Worm (Caenorhabditis elegans): ENCODE measurements around the gene nlp-23.

Gene nlp-23

DNA sequence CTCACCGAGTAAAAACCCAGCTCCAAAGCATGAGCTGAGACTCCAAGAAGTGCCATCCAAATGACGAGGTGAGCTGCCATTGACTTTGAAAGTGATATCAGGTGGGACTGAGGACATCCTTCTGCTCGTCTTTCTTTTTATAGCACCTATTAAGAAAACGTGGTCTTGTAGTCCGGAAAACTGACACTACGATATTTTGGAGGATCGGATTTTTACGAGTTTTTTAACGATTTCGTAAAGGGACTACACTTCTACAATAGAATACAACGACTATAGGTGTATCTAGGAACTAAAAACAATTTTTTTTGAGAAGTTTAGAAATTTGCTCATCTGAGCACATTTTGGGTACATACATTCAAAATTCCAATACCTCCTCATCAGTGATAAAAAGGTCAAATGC lies at the start of gene nlp-23:
Gene nlp-23, minus strand, starts transcription at position 101 of the 400 bp plus-strand sequence.
- TF ChIP-seq ZK546.5 (tag; optimal IDR thresholded peaks at IDR 0.05): no peak
- TF ChIP-seq daf-12 (tag; optimal IDR thresholded peaks at IDR 0.05): no peak
- TF ChIP-seq ama-1 (optimal IDR thresholded peaks at IDR 0.05): no peak
- no peak for TF ChIP-seq dmd-9 (GFP tag; IDR thresholded peaks at IDR 0.05)
- TF ChIP-seq lin-15B (tag; optimal IDR thresholded peaks at IDR 0.05): no peak
- TF ChIP-seq ztf-11 (tag; optimal IDR thresholded peaks at IDR 0.05): no peak
- TF ChIP-seq Y75B8A.6 (GFP tag; IDR thresholded peaks at IDR 0.05): no peak
- no peak for TF ChIP-seq set-16 (GFP tag; IDR thresholded peaks at IDR 0.05)

DNA sequence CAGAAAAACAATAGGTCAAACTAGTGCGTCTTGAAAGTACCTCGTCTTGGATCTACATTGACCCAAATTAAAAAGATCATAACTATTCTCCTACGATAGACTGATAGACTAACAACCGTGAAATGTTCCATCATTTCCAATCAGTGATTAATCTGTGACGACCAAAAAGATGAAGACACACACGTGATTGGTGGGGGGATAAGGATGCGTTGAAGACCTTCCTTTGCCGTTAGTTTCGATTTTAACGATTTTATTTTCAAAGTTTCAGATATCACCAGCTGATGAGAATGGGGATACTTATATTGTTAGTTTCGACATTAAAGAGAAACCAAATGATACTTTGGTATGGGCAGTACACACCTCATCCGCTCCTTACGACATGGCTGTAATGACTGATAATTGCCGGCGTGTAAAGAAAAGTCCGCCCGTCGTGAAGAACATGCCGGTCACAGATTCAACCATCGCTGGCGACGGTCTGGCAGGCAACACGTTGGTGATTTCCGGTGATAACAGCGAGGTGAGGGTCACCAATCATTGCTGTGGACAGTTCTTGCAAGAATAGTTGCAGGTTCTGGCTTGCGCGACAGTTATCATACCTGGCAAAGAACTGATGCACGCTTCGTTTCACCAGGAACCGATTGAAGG lies 44.3 kb upstream of the nlp-23 start:
- TF ChIP-seq hlh-30 (tag; optimal IDR thresholded peaks at IDR 0.05; ENCODE audit: insufficient read depth) (peak; percentile 26), mxl-2 (GFP tag; conservative IDR thresholded peaks at IDR 0.05) (no peak), gei-8 (GFP tag; optimal IDR thresholded peaks at IDR 0.05) (no peak), fos-1 (tag; optimal IDR thresholded peaks at IDR 0.05) (no peak), dmd-8 (GFP tag; IDR thresholded peaks at IDR 0.05) (no peak), egl-27 (tag; optimal IDR thresholded peaks at IDR 0.05) (no peak), F26F4.8 (GFP tag; conservative IDR thresholded peaks at IDR 0.05) (no peak), tra-1 (GFP tag; IDR thresholded peaks at IDR 0.05) (no peak), nhr-77 (tag; optimal IDR thresholded peaks at IDR 0.05) (no peak), spr-3 (GFP tag; optimal IDR thresholded peaks at IDR 0.05) (no peak), cey-2 (tag; optimal IDR thresholded peaks at IDR 0.05; ENCODE audit: borderline replicate concordance, insufficient read depth) (no peak), F10B5.3 (tag; optimal IDR thresholded peaks at IDR 0.05) (no peak), mxl-3 (GFP tag; optimal IDR thresholded peaks at IDR 0.05) (peak; percentile 46), zag-1 (tag; optimal IDR thresholded peaks at IDR 0.05) (no peak), zip-11 (GFP tag; IDR thresholded peaks at IDR 0.05) (no peak), nhr-111 (GFP tag; optimal IDR thresholded peaks at IDR 0.05) (no peak), nhr-28 (tag; optimal IDR thresholded peaks at IDR 0.05) (peak; percentile 14), ztf-7 (tag; optimal IDR thresholded peaks at IDR 0.05) (no peak), pha-4 (GFP tag; IDR thresholded peaks at IDR 0.05) (no peak), pha-4 (tag; optimal IDR thresholded peaks at IDR 0.05) (no peak), snpc-4 (tag; optimal IDR thresholded peaks at IDR 0.05) (no peak), hlh-11 (tag; optimal IDR thresholded peaks at IDR 0.05) (no peak), ZK546.5 (tag; optimal IDR thresholded peaks at IDR 0.05) (no peak), pqm-1 (tag; optimal IDR thresholded peaks at IDR 0.05) (no peak), arid-1 (GFP tag; conservative IDR thresholded peaks at IDR 0.05) (no peak), ZK337.2 (GFP tag; IDR thresholded peaks at IDR 0.05) (no peak), Y5F2A.4 (GFP tag; optimal IDR thresholded peaks at IDR 0.05) (no peak), jun-1 (tag; optimal IDR thresholded peaks at IDR 0.05) (no peak), ceh-20 (GFP tag; IDR thresholded peaks at IDR 0.05) (no peak), daf-16 (GFP tag; optimal IDR thresholded peaks at IDR 0.05) (no peak), daf-16 (tag; optimal IDR thresholded peaks at IDR 0.05) (no peak), aha-1 (tag) (peak; percentile 94), zfp-3 (GFP tag; conservative IDR thresholded peaks at IDR 0.05) (no peak), ceh-32 (tag; optimal IDR thresholded peaks at IDR 0.05; ENCODE audit: poor library complexity) (no peak), Y48G9A.11 (GFP tag; IDR thresholded peaks at IDR 0.05) (no peak), zfp-2 (tag; optimal IDR thresholded peaks at IDR 0.05) (no peak), lin-15B (tag; optimal IDR thresholded peaks at IDR 0.05) (no peak)
